Fruit fly (Drosophila melanogaster): ENCODE results near the gene hth.
A peak's percentile ranks its signal among the peaks of the same experiment; 100 is the strongest.

The hth gene

dm6 chr3R:10628234-10628633, 11.1 kb downstream of the hth start (continued):
- TF ChIP-seq CG11695 (GFP tag; IDR thresholded peaks at IDR 0.05) (peak; percentile 26; the same call in 1 of the 3 replicates), Meics (GFP tag; optimal IDR thresholded peaks at IDR 0.05) (no peak), CG6254 (GFP tag; optimal IDR thresholded peaks at IDR 0.05) (peak; percentile 28), HmgZ (tag; optimal IDR thresholded peaks at IDR 0.05) (no peak), cato (GFP tag; optimal IDR thresholded peaks at IDR 0.05; ENCODE audit: borderline replicate concordance) (no peak), CG10543 (GFP tag; optimal IDR thresholded peaks at IDR 0.05) (no peak), fd3F (GFP tag; optimal IDR thresholded peaks at IDR 0.05) (no peak), crc (GFP tag; optimal IDR thresholded peaks at IDR 0.05) (no peak), CG6765 (GFP tag; optimal IDR thresholded peaks at IDR 0.05) (no peak), caup (GFP tag; optimal IDR thresholded peaks at IDR 0.05; ENCODE audit: severe bottlenecking) (no peak), so (GFP tag; IDR thresholded peaks at IDR 0.05) (0 out of 3 replicates have a peak, but pooled peaks have one; percentile 30), al (GFP tag; IDR thresholded peaks at IDR 0.05) (no peak), CG4282 (GFP tag; optimal IDR thresholded peaks at IDR 0.05) (no peak), Side (GFP tag; optimal IDR thresholded peaks at IDR 0.05) (no peak), CG4424 (GFP tag; optimal IDR thresholded peaks at IDR 0.05) (peak; percentile 60), inv (GFP tag; IDR thresholded peaks at IDR 0.05; ENCODE audit: partially characterized antibody) (no peak), zen2 (GFP tag; IDR thresholded peaks at IDR 0.05; ENCODE audit: partially characterized antibody) (no peak), Dref (GFP tag; IDR thresholded peaks at IDR 0.05) (no peak), CG12155 (GFP tag; optimal IDR thresholded peaks at IDR 0.05) (peak; percentile 15), CTCF (GFP tag; optimal IDR thresholded peaks at IDR 0.05) (no peak), Jarid2 (GFP tag; optimal IDR thresholded peaks at IDR 0.05) (no peak), CG12391 (tag; optimal IDR thresholded peaks at IDR 0.05) (peak; percentile 64), CG10959 (GFP tag; IDR thresholded peaks at IDR 0.05) (peak; percentile 59; the same call in 1 of the 2 replicates), CrebB (tag; optimal IDR thresholded peaks at IDR 0.05) (no peak), CG15601 (tag; optimal IDR thresholded peaks at IDR 0.05) (no peak), org-1 (GFP tag; optimal IDR thresholded peaks at IDR 0.05) (no peak), kah (GFP tag; optimal IDR thresholded peaks at IDR 0.05) (no peak), dimm (GFP tag; IDR thresholded peaks at IDR 0.05) (0 out of 2 replicates have a peak, but pooled peaks have one; percentile 20), CG5245 (GFP tag; optimal IDR thresholded peaks at IDR 0.05) (peak; percentile 21), dm (GFP tag; optimal IDR thresholded peaks at IDR 0.05) (no peak), CG18476 (GFP tag; optimal IDR thresholded peaks at IDR 0.05) (peak; percentile 11), chn (GFP tag; optimal IDR thresholded peaks at IDR 0.05) (peak; percentile 17), CG18011 (GFP tag; optimal IDR thresholded peaks at IDR 0.05) (no peak), nom (GFP tag; optimal IDR thresholded peaks at IDR 0.05) (no peak), Dip2 (GFP tag; IDR thresholded peaks at IDR 0.05) (no peak), ro (GFP tag; IDR thresholded peaks at IDR 0.05) (peak; percentile 28; the same call in 1 of the 2 replicates), CG10366 (GFP tag; IDR thresholded peaks at IDR 0.05) (peak; percentile 46; the same call in 1 of the 2 replicates), sr (GFP tag; IDR thresholded peaks at IDR 0.05) (no peak), ase (GFP tag; IDR thresholded peaks at IDR 0.05) (no peak), CG10209 (GFP tag; optimal IDR thresholded peaks at IDR 0.05) (no peak), CG3281 (GFP tag; optimal IDR thresholded peaks at IDR 0.05) (no peak), CG17829 (tag; optimal IDR thresholded peaks at IDR 0.05) (peak; percentile 73), bigmax (GFP tag; optimal IDR thresholded peaks at IDR 0.05) (no peak), CG11723 (GFP tag; optimal IDR thresholded peaks at IDR 0.05) (no peak), MBD-R2 (GFP tag; IDR thresholded peaks at IDR 0.05) (no peak), onecut (GFP tag; IDR thresholded peaks at IDR 0.05) (no peak), Oli (tag; optimal IDR thresholded peaks at IDR 0.05) (peak; percentile 37), MTF-1 (GFP tag; optimal IDR thresholded peaks at IDR 0.05; ENCODE audit: borderline replicate concordance) (no peak), lab (GFP tag; optimal IDR thresholded peaks at IDR 0.05) (peak; percentile 23), CG32767 (GFP tag; IDR thresholded peaks at IDR 0.05) (peak; percentile 42; the same call in 1 of the 2 replicates), vvl (GFP tag; IDR thresholded peaks at IDR 0.05) (peak; percentile 69)

All from whole organism, embryonic.